Worm (Caenorhabditis elegans) whole organism, late embryonic: ENCODE data around the gene nhl-2.

Experiments
- C08G9.2 ChIP-seq: sonication (generic microtip); optimal IDR thresholded peaks from 2 replicates; lab custom pipeline; 2016; ENCODE audit warnings: mild to moderate bottlenecking, missing genetic modification characterization, moderate library complexity, missing compliant biosample characterization
- F13H6.1 ChIP-seq: sonication (generic microtip); optimal IDR thresholded peaks from 2 replicates; lab custom pipeline; 2016; ENCODE audit warnings: missing genetic modification characterization, missing compliant biosample characterization
- T23F11.4 ChIP-seq: fragments of 200-800 bp; sonication (Bioruptor generic); optimal IDR thresholded peaks from 2 replicates; lab custom pipeline; 2018; ENCODE audit warnings: mild to moderate bottlenecking, missing genetic modification characterization, missing compliant biosample characterization
- Y22D7AL.16 ChIP-seq: sonication (generic microtip); optimal IDR thresholded peaks from 2 replicates; lab custom pipeline; 2016; ENCODE audit warnings: missing genetic modification characterization, missing compliant biosample characterization
- ahr-1 ChIP-seq: sonication (generic microtip); optimal IDR thresholded peaks from 2 replicates; lab custom pipeline; 2016; ENCODE audit warnings: missing genetic modification characterization, missing compliant biosample characterization
- ama-1 ChIP-seq: fragments of 150-350 bp; optimal IDR thresholded peaks from 2 replicates; lab custom pipeline; 2014
- ceh-19 ChIP-seq: fragments of 200-800 bp; sonication (Bioruptor generic); optimal IDR thresholded peaks from 2 replicates; lab custom pipeline; 2018; ENCODE audit warnings: mild to moderate bottlenecking, missing genetic modification characterization, missing compliant biosample characterization
- ceh-2 ChIP-seq: sonication (generic microtip); optimal IDR thresholded peaks from 2 replicates; lab custom pipeline; 2016; ENCODE audit warnings: missing genotype, missing genetic modification characterization, missing compliant biosample characterization
- ceh-30 ChIP-seq: fragments of 150-350 bp; optimal IDR thresholded peaks from 2 replicates; lab custom pipeline; 2014; ENCODE audit warnings: missing biosample characterization, missing genetic modification characterization
- ceh-31 ChIP-seq: sonication (generic microtip); optimal IDR thresholded peaks from 2 replicates; lab custom pipeline; 2016; ENCODE audit warnings: missing genetic modification characterization, missing compliant biosample characterization
- ceh-34 ChIP-seq: sonication (generic microtip); optimal IDR thresholded peaks from 2 replicates; lab custom pipeline; 2016; ENCODE audit warnings: mild to moderate bottlenecking, missing genetic modification characterization, missing compliant biosample characterization
- ceh-45 ChIP-seq: fragments of 200-800 bp; sonication (Bioruptor generic); IDR thresholded peaks from 2 replicates; pipeline ENCODE4 v1.3.6; 2022; ENCODE audit warnings: missing genetic modification reagents, missing genetic modification characterization, missing compliant biosample characterization
- ceh-48 ChIP-seq: sonication (generic microtip); optimal IDR thresholded peaks from 2 replicates; lab custom pipeline; 2016; ENCODE audit warnings: missing genetic modification characterization, inconsistent platforms, missing compliant biosample characterization
- ceh-6 ChIP-seq: fragments of 200-800 bp; sonication (Bioruptor generic); optimal IDR thresholded peaks from 2 replicates; lab custom pipeline; 2018; ENCODE audit warnings: mild to moderate bottlenecking, missing genetic modification characterization, missing compliant biosample characterization
- dmd-4 ChIP-seq: sonication (generic microtip); optimal IDR thresholded peaks from 2 replicates; lab custom pipeline; 2016; ENCODE audit warnings: borderline replicate concordance, missing genetic modification characterization, missing compliant biosample characterization
- dve-1 ChIP-seq: sonication (generic microtip); optimal IDR thresholded peaks from 2 replicates; lab custom pipeline; 2017; ENCODE audit warnings: antibody characterized with exemption, mild to moderate bottlenecking, missing genetic modification characterization, missing compliant biosample characterization
- elt-2 ChIP-seq: sonication (generic microtip); optimal IDR thresholded peaks from 2 replicates; lab custom pipeline; 2016; ENCODE audit warnings: missing genetic modification reagents, missing genetic modification characterization, missing compliant biosample characterization
- ets-4 ChIP-seq: sonication (generic microtip); optimal IDR thresholded peaks from 2 replicates; lab custom pipeline; 2016; ENCODE audit warnings: missing genetic modification characterization, missing compliant biosample characterization
- fax-1 ChIP-seq: sonication (generic microtip); optimal IDR thresholded peaks from 2 replicates; lab custom pipeline; 2016; ENCODE audit warnings: missing genotype, missing genetic modification characterization, missing compliant biosample characterization
- fkh-10 ChIP-seq: fragments of 150-350 bp; optimal IDR thresholded peaks from 2 replicates; lab custom pipeline; 2014; ENCODE audit warnings: missing biosample characterization, missing genetic modification reagents, missing genetic modification characterization
- gmeb-2 ChIP-seq: sonication (generic microtip); optimal IDR thresholded peaks from 2 replicates; lab custom pipeline; 2016; ENCODE audit warnings: missing genetic modification characterization, inconsistent platforms, missing compliant biosample characterization
- hlh-30 ChIP-seq: sonication (generic microtip); optimal IDR thresholded peaks from 2 replicates; lab custom pipeline; 2017; ENCODE audit warnings: antibody characterized with exemption, missing genetic modification characterization, missing compliant biosample characterization; ENCODE audit not compliant: insufficient read depth
- hlh-8 ChIP-seq: sonication (generic microtip); optimal IDR thresholded peaks from 2 replicates; lab custom pipeline; 2016; ENCODE audit warnings: missing genotype, missing genetic modification characterization, missing compliant biosample characterization
- madf-2 ChIP-seq: sonication (generic microtip); optimal IDR thresholded peaks from 2 replicates; lab custom pipeline; 2017; ENCODE audit warnings: missing genetic modification characterization, missing compliant biosample characterization
- mec-3 ChIP-seq: sonication (generic microtip); optimal IDR thresholded peaks from 2 replicates; lab custom pipeline; 2016; ENCODE audit warnings: borderline replicate concordance, missing genetic modification characterization, missing compliant biosample characterization
- nfya-1 ChIP-seq: sonication (generic microtip); optimal IDR thresholded peaks from 2 replicates; lab custom pipeline; 2017; ENCODE audit warnings: missing genetic modification characterization, mild to moderate bottlenecking, missing compliant biosample characterization, antibody characterized with exemption, moderate library complexity
- nhr-11 ChIP-seq: fragments of 150-350 bp; optimal IDR thresholded peaks from 2 replicates; lab custom pipeline; 2014; ENCODE audit warnings: missing biosample characterization, missing genetic modification characterization
- odd-2 ChIP-seq: sonication (generic microtip); optimal IDR thresholded peaks from 2 replicates; lab custom pipeline; 2017; ENCODE audit warnings: antibody characterized with exemption, mild to moderate bottlenecking, missing genetic modification characterization, missing compliant biosample characterization
- pag-3 ChIP-seq: sonication (generic microtip); optimal IDR thresholded peaks from 2 replicates; lab custom pipeline; 2016; ENCODE audit warnings: missing compliant biosample characterization, missing genetic modification characterization, borderline replicate concordance
- pax-1 ChIP-seq: fragments of 150-350 bp; optimal IDR thresholded peaks from 2 replicates; lab custom pipeline; 2014; ENCODE audit warnings: missing biosample characterization, missing genetic modification characterization
- pha-4 ChIP-seq: fragments of 150-350 bp; optimal IDR thresholded peaks from 2 replicates; lab custom pipeline; 2018; ENCODE audit warnings: missing biosample characterization, missing genetic modification reagents, missing genetic modification characterization
- pqm-1 ChIP-seq: sonication (generic microtip); optimal IDR thresholded peaks from 2 replicates; lab custom pipeline; 2016; ENCODE audit warnings: missing genetic modification characterization, missing compliant biosample characterization
- pros-1 ChIP-seq: fragments of 150-350 bp; optimal IDR thresholded peaks from 2 replicates; lab custom pipeline; 2014; ENCODE audit warnings: missing biosample characterization, missing genetic modification reagents, missing genetic modification characterization
- ref-2 ChIP-seq: sonication (generic microtip); optimal IDR thresholded peaks from 2 replicates; lab custom pipeline; 2016; ENCODE audit warnings: missing genetic modification characterization, missing compliant biosample characterization
- rnt-1 ChIP-seq: sonication (generic microtip); optimal IDR thresholded peaks from 2 replicates; lab custom pipeline; 2016; ENCODE audit warnings: missing genetic modification characterization, missing compliant biosample characterization
- sdc-2 ChIP-seq: sonication (generic microtip); optimal IDR thresholded peaks from 2 replicates; lab custom pipeline; 2016; ENCODE audit warnings: missing genotype, missing genetic modification characterization, missing compliant biosample characterization
- sox-2 ChIP-seq: fragments of 200-800 bp; sonication (Bioruptor generic); IDR thresholded peaks from 2 replicates; pipeline ENCODE4 v1.3.6; 2022; ENCODE audit warnings: missing genetic modification reagents, missing genetic modification characterization, missing compliant biosample characterization
- tbx-2 ChIP-seq: sonication (generic microtip); optimal IDR thresholded peaks from 2 replicates; lab custom pipeline; 2016; ENCODE audit warnings: missing genetic modification characterization, missing compliant biosample characterization
- tbx-7 ChIP-seq: sonication (generic microtip); optimal IDR thresholded peaks from 2 replicates; lab custom pipeline; 2016; ENCODE audit warnings: missing genotype, missing genetic modification characterization, missing compliant biosample characterization
- ttx-3 ChIP-seq: sonication (generic microtip); optimal IDR thresholded peaks from 2 replicates; lab custom pipeline; 2016; ENCODE audit warnings: missing genetic modification reagents, missing genetic modification characterization, missing compliant biosample characterization
- unc-3 ChIP-seq, 2 experiments: fragments of 200-800 bp in 1 of 2; sonication (Bioruptor generic) in 1 of 2; sonication (generic microtip) in 1 of 2; conservative IDR thresholded peaks in 1 of 2; optimal IDR thresholded peaks in 1 of 2; 2 replicates each; pipeline versions ENCODE4 v1.3.6 to Lab custom; 2016 to 2022; ENCODE audit warnings: missing compliant biosample characterization in 2 of 2, missing genetic modification characterization in 2 of 2, missing genetic modification reagents in 1 of 2

The nhl-2 gene

ce11 chrIII:4899035-4899578, at the start of gene nhl-2:
nhl-2 (minus strand) TSS chrIII:4899085.
- TF ChIP-seq Y22D7AL.16 (tag; lab: Kevin White, UChicago) (no peak), ahr-1 (no peak), ceh-30 (tag; lab: Kevin White, UChicago) (no peak), madf-2 (no peak), ttx-3 (tag; lab: Kevin White, UChicago) (no peak), unc-3 (GFP tag; conservative IDR thresholded peaks at IDR 0.05; lab: Robert Waterston, UW) (no peak), unc-3 (tag; optimal IDR thresholded peaks at IDR 0.05; lab: Kevin White, UChicago) (no peak), ceh-45 (GFP tag; lab: Robert Waterston, UW) (no peak), nhr-11 (tag; lab: Kevin White, UChicago) (no peak), ama-1 (no peak), mec-3 (tag; lab: Kevin White, UChicago) (no peak), ceh-6 (GFP tag; lab: Kevin White, UChicago) (no peak), tbx-7 (tag; lab: Kevin White, UChicago) (no peak), elt-2 (tag; lab: Kevin White, UChicago) (no peak), sox-2 (GFP tag; lab: Robert Waterston, UW) (no peak), ceh-2 (tag; lab: Kevin White, UChicago) (no peak), pqm-1 (tag; lab: Kevin White, UChicago) (no peak), ceh-48 (tag; lab: Kevin White, UChicago) (no peak), pha-4 (no peak), pag-3 (tag; lab: Kevin White, UChicago) (no peak), sdc-2 (tag; lab: Kevin White, UChicago) (no peak)

ce11 chrIII:4948631-4949030, 49.7 kb upstream of the nhl-2 start:
- TF ChIP-seq odd-2 (tag; lab: Kevin White, UChicago): no peak
- TF ChIP-seq ceh-31: peak; percentile 50
- peak; percentile 45 for TF ChIP-seq dmd-4
- peak; percentile 49 for TF ChIP-seq sdc-2 (tag; lab: Kevin White, UChicago)
- peak; percentile 11 for TF ChIP-seq nfya-1
- TF ChIP-seq ceh-34 (tag; lab: Kevin White, UChicago): peak; percentile 49
- no peak for TF ChIP-seq hlh-8
- no peak for TF ChIP-seq fkh-10 (GFP tag; lab: Kevin White, UChicago)
- TF ChIP-seq hlh-30 (tag; lab: Kevin White, UChicago): peak; percentile 23
- peak; percentile 43 for TF ChIP-seq T23F11.4 (GFP tag; lab: Kevin White, UChicago)
- peak; percentile 42 for TF ChIP-seq C08G9.2 (tag; lab: Kevin White, UChicago)
- peak; percentile 41 for TF ChIP-seq tbx-2 (tag; lab: Kevin White, UChicago)
- no peak for TF ChIP-seq ceh-2 (tag; lab: Kevin White, UChicago)
- TF ChIP-seq ref-2 (tag; lab: Kevin White, UChicago): peak; percentile 14
- no peak for TF ChIP-seq fax-1 (tag; lab: Kevin White, UChicago)
- TF ChIP-seq ceh-19 (GFP tag; lab: Kevin White, UChicago): peak; percentile 17
- peak; percentile 4 for TF ChIP-seq tbx-7 (tag; lab: Kevin White, UChicago)
- TF ChIP-seq pros-1: peak; percentile 30
- no peak for TF ChIP-seq pax-1
- TF ChIP-seq rnt-1 (tag; lab: Kevin White, UChicago): peak; percentile 23
- TF ChIP-seq F13H6.1 (tag; lab: Kevin White, UChicago): peak; percentile 47
- TF ChIP-seq madf-2: no peak
- no peak for TF ChIP-seq unc-3 (GFP tag; conservative IDR thresholded peaks at IDR 0.05; lab: Robert Waterston, UW)
- TF ChIP-seq unc-3 (tag; optimal IDR thresholded peaks at IDR 0.05; lab: Kevin White, UChicago): no peak
- TF ChIP-seq gmeb-2 (tag; lab: Kevin White, UChicago): no peak
- TF ChIP-seq ahr-1: no peak
- TF ChIP-seq ets-4 (tag; lab: Kevin White, UChicago): peak; percentile 27
- no peak for TF ChIP-seq dve-1 (tag; lab: Kevin White, UChicago)
- TF ChIP-seq, all 69 proteins: peak for 16
